Fruit fly (Drosophila melanogaster): ENCODE measurements around the gene Nrg.

The Nrg gene

dm6 chrX:8517121-8518024 is at the start of gene Nrg (continued):
- TF ChIP-seq ato (GFP tag; IDR thresholded peaks at IDR 0.05; ENCODE audit: partially characterized antibody) (peak; percentile 98), Lim3 (GFP tag; IDR thresholded peaks at IDR 0.05) (no peak), CG17328 (GFP tag; IDR thresholded peaks at IDR 0.05) (0 out of 2 replicates have a peak, but pooled peaks have one; percentile 28), CG3281 (GFP tag; optimal IDR thresholded peaks at IDR 0.05) (peak; percentile 28), Sox102F (GFP tag; optimal IDR thresholded peaks at IDR 0.05) (no peak), run (tag; optimal IDR thresholded peaks at IDR 0.05) (peak; percentile 21), Bgb (GFP tag; IDR thresholded peaks at IDR 0.05; ENCODE audit: partially characterized antibody) (peak; percentile 99), fru (optimal IDR thresholded peaks at IDR 0.05) (no peak), Med (GFP tag) (peak; percentile 89), Antp (GFP tag; optimal IDR thresholded peaks at IDR 0.05) (peak; percentile 39), CG12744 (GFP tag; optimal IDR thresholded peaks at IDR 0.05) (no peak), Fer2 (tag; optimal IDR thresholded peaks at IDR 0.05) (no peak), D19A (tag; optimal IDR thresholded peaks at IDR 0.05) (no peak), CG4617 (GFP tag; optimal IDR thresholded peaks at IDR 0.05; ENCODE audit: borderline replicate concordance) (no peak), CG13123 (GFP tag; optimal IDR thresholded peaks at IDR 0.05) (no peak), Meics (GFP tag; optimal IDR thresholded peaks at IDR 0.05) (no peak), zf30C (GFP tag; optimal IDR thresholded peaks at IDR 0.05) (no peak), MESR4 (GFP tag; optimal IDR thresholded peaks at IDR 0.05) (peak; percentile 58), ken (GFP tag; IDR thresholded peaks at IDR 0.05) (no peak), Sry-β (GFP tag; optimal IDR thresholded peaks at IDR 0.05) (no peak), sc (optimal IDR thresholded peaks at IDR 0.05) (no peak), sc (GFP tag; optimal IDR thresholded peaks at IDR 0.05) (no peak), cwo (GFP tag; optimal IDR thresholded peaks at IDR 0.05) (peak; percentile 3), trem (tag; optimal IDR thresholded peaks at IDR 0.05) (peak; percentile 95), CG10979 (tag; optimal IDR thresholded peaks at IDR 0.05) (peak; percentile 1), psq (GFP tag; optimal IDR thresholded peaks at IDR 0.05) (no peak), tll (GFP tag; optimal IDR thresholded peaks at IDR 0.05) (no peak), br (optimal IDR thresholded peaks at IDR 0.05) (no peak), ci (GFP tag; IDR thresholded peaks at IDR 0.05) (peak; percentile 80; the same call in 2 of the 3 replicates), CG4820 (GFP tag; optimal IDR thresholded peaks at IDR 0.05) (no peak), Atf-2 (GFP tag; optimal IDR thresholded peaks at IDR 0.05) (no peak), otp (GFP tag; IDR thresholded peaks at IDR 0.05) (0 out of 3 replicates have a peak, but pooled peaks have one; percentile 52), CG14050 (GFP tag; IDR thresholded peaks at IDR 0.05) (no peak), kah (GFP tag; optimal IDR thresholded peaks at IDR 0.05) (no peak), CG9932 (GFP tag; IDR thresholded peaks at IDR 0.05) (peak; percentile 62), CG9727 (GFP tag; optimal IDR thresholded peaks at IDR 0.05) (no peak), CG15479 (GFP tag; optimal IDR thresholded peaks at IDR 0.05) (no peak), vnd (GFP tag; IDR thresholded peaks at IDR 0.05; ENCODE audit: partially characterized antibody) (peak; percentile 98), prd (optimal IDR thresholded peaks at IDR 0.05) (no peak), prd (GFP tag; IDR thresholded peaks at IDR 0.05) (no peak), D19B (GFP tag; optimal IDR thresholded peaks at IDR 0.05) (peak; percentile 4), Hr39 (optimal IDR thresholded peaks at IDR 0.05) (no peak), al (GFP tag; IDR thresholded peaks at IDR 0.05) (no peak), salm (tag; optimal IDR thresholded peaks at IDR 0.05) (no peak), HLHmδ (GFP tag; optimal IDR thresholded peaks at IDR 0.05) (peak; percentile 70), CG8359 (GFP tag; optimal IDR thresholded peaks at IDR 0.05; ENCODE audit: borderline replicate concordance) (no peak), CG9437 (GFP tag; optimal IDR thresholded peaks at IDR 0.05) (peak; percentile 44), Doc3 (GFP tag; IDR thresholded peaks at IDR 0.05; ENCODE audit: partially characterized antibody) (peak; percentile 99), Hr51 (GFP tag; optimal IDR thresholded peaks at IDR 0.05) (peak in 1 of 2 experiments; percentile 2)
